Fruit fly (Drosophila melanogaster) whole organism, adult: ENCODE results near the gene CG33306.

Source experiments
- CG11617 ChIP-seq: fragments of 200-800 bp; sonication (Bioruptor generic); optimal IDR thresholded peaks from 2 replicates; lab custom pipeline; 2017; ENCODE audit warnings: mild to moderate bottlenecking, missing biosample characterization, missing genetic modification reagents, missing genetic modification characterization
- CG12768 ChIP-seq: fragments of 200-800 bp; sonication (Bioruptor generic); optimal IDR thresholded peaks from 2 replicates; lab custom pipeline; 2017; ENCODE audit warnings: missing biosample characterization, missing genetic modification characterization, mild to moderate bottlenecking, moderate library complexity, missing genetic modification reagents
- CG14711 ChIP-seq: fragments of 200-800 bp; sonication (Bioruptor generic); optimal IDR thresholded peaks from 2 replicates; lab custom pipeline; 2018; ENCODE audit warnings: missing biosample characterization, mild to moderate bottlenecking, missing genetic modification characterization, moderate library complexity
- CG1620 ChIP-seq: fragments of 200-800 bp; sonication (Bioruptor generic); optimal IDR thresholded peaks from 2 replicates; lab custom pipeline; 2016; ENCODE audit warnings: missing biosample characterization, missing genetic modification characterization
- CG33017 ChIP-seq: fragments of 200-800 bp; sonication (Bioruptor generic); optimal IDR thresholded peaks from 2 replicates; lab custom pipeline; 2018; ENCODE audit warnings: missing biosample characterization, mild to moderate bottlenecking, missing genetic modification characterization, moderate library complexity
- CG5204 ChIP-seq: fragments of 200-800 bp; sonication (Bioruptor generic); optimal IDR thresholded peaks from 2 replicates; lab custom pipeline; 2016; ENCODE audit warnings: missing biosample characterization, missing genetic modification characterization
- CG7045 ChIP-seq: fragments of 200-800 bp; sonication (Bioruptor generic); optimal IDR thresholded peaks from 2 replicates; lab custom pipeline; 2017; ENCODE audit warnings: missing biosample characterization, mild to moderate bottlenecking, missing genetic modification characterization
- CG7101 ChIP-seq: fragments of 200-800 bp; sonication (Bioruptor generic); optimal IDR thresholded peaks from 2 replicates; lab custom pipeline; 2018; ENCODE audit warnings: missing biosample characterization, mild to moderate bottlenecking, missing genetic modification characterization, moderate library complexity
- Clk ChIP-seq: fragments of 200-800 bp; sonication (Bioruptor generic); optimal IDR thresholded peaks from 2 replicates; lab custom pipeline; 2017; ENCODE audit warnings: missing biosample characterization, missing genetic modification characterization
- Crg-1 ChIP-seq: fragments of 200-800 bp; sonication (Bioruptor generic); optimal IDR thresholded peaks from 2 replicates; lab custom pipeline; 2016; ENCODE audit warnings: missing biosample characterization, missing genetic modification characterization
- Hr96 ChIP-seq: fragments of 200-800 bp; sonication (Bioruptor generic); optimal IDR thresholded peaks from 2 replicates; lab custom pipeline; 2016; ENCODE audit warnings: missing biosample characterization, missing genetic modification characterization
- Mnt ChIP-seq: fragments of 200-800 bp; sonication (Bioruptor generic); optimal IDR thresholded peaks from 2 replicates; lab custom pipeline; 2016; ENCODE audit warnings: missing biosample characterization, mild to moderate bottlenecking, missing genetic modification characterization
- bab1 ChIP-seq: fragments of 200-800 bp; sonication (Bioruptor generic); optimal IDR thresholded peaks from 3 replicates; lab custom pipeline; 2019; ENCODE audit warnings: missing biosample characterization, mild to moderate bottlenecking, missing genetic modification characterization, moderate library complexity
- cic ChIP-seq: fragments of 200-800 bp; sonication (Bioruptor generic); optimal IDR thresholded peaks from 2 replicates; lab custom pipeline; 2017; ENCODE audit warnings: missing biosample characterization, mild to moderate bottlenecking, missing genetic modification characterization, moderate library complexity
- cnc ChIP-seq, 2 experiments: fragments of >200 bp; optimal IDR thresholded peaks; 2 replicates each; lab custom pipeline; 2017
- kay ChIP-seq: fragments of 200-800 bp; sonication (Bioruptor generic); peaks from one replicate; lab custom pipeline; 2016; ENCODE audit warnings: missing biosample characterization, missing genetic modification characterization, borderline replicate concordance
- ovo ChIP-seq: fragments of 200-800 bp; sonication (Bioruptor generic); optimal IDR thresholded peaks from 2 replicates; lab custom pipeline; 2016; ENCODE audit warnings: missing biosample characterization, missing genetic modification characterization
- pad ChIP-seq: fragments of 200-800 bp; sonication (Bioruptor generic); optimal IDR thresholded peaks from 3 replicates; lab custom pipeline; 2017; ENCODE audit warnings: missing biosample characterization, missing genetic modification characterization, mild to moderate bottlenecking, moderate library complexity, missing genetic modification reagents
- tj ChIP-seq: fragments of 200-800 bp; sonication (Bioruptor generic); optimal IDR thresholded peaks from 3 replicates; lab custom pipeline; 2017; ENCODE audit warnings: missing biosample characterization, mild to moderate bottlenecking, missing genetic modification characterization, moderate library complexity
- toe ChIP-seq: fragments of 200-800 bp; sonication (Bioruptor generic); optimal IDR thresholded peaks from 2 replicates; lab custom pipeline; 2016; ENCODE audit warnings: missing biosample characterization, missing genetic modification characterization

Gene CG33306

DNA sequence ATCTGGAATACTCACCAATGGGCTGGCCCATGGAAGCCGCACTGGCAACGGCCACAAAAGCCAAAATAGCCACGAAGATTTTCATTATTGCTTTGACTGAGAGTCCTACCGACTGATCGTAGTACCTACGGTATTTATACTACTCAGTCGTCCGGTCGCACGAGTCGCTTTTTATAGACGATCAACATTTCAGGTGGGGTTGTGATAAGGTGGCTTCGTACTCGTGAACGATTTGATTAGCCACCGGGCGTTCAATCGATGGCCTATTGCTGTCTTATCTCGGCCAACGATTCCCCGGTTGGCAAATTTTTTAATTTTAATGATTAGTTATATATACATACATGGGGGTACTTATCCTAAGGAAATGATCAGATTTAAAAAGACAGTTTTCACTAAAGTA lies 1.6 kb upstream of the CG33306 start, which contains the start of gene CG8997:
Gene CG8997 (minus strand): TSS at position 148 of the 400 bp plus-strand sequence.
- TF ChIP-seq Clk (GFP tag; lab: Kevin White, UChicago) = no peak
- no peak for TF ChIP-seq Hr96 (GFP tag; lab: Kevin White, UChicago)
- peak; percentile 1 for TF ChIP-seq CG12768 (GFP tag; lab: Kevin White, UChicago)
- peak; percentile 75 for TF ChIP-seq kay (GFP tag; lab: Kevin White, UChicago)
- TF ChIP-seq pad = no peak
- TF ChIP-seq Mnt (GFP tag; lab: Kevin White, UChicago) = peak; percentile 23

DNA sequence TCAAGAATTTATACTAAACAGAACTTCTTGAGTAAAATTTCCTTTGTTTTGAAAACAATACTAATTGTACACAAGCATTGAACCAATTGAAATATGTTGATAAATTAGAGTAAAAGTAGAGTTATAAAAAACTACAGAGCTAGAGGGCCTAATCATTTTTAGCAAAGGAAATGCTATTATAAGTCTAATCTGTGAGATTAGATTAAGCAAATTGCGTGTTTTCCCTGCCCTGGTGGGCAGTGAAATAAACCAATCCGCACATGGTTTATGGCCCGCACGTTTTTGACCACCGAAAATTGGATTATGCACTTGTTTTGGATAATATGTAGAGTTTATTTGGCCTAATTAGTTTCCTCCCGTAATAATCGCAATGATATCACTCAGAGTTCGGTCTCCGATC lies 970 bp downstream of the CG33306 start:
- TF ChIP-seq kay (GFP tag; lab: Kevin White, UChicago) (no peak), ovo (GFP tag; lab: Kevin White, UChicago) (no peak)

DNA sequence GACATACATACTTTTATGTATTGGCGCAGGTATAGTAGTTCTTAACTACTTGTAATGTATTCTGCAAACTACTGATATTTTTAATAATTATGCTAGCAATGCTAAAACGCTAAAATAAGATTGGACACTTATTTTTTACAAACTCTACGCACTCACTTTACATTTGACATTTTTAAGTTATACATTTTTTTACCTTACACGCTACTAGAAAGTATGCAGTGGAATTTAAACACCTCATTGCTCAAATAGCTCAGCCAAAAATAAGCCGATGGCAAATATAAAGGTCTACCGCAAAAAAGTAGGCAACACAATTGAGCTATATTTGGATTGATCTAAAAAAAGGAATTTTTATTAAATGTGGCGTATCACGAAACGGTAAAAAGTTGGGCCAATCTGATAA lies 1.5 kb downstream of the CG33306 start:
- TF ChIP-seq CG33017 (tag; lab: Kevin White, UChicago) (no peak), CG1620 (GFP tag; lab: Kevin White, UChicago) (no peak), cnc (optimal IDR thresholded peaks at IDR 0.05; lab: Kevin White, UChicago) (no peak), ovo (GFP tag; lab: Kevin White, UChicago) (no peak), kay (GFP tag; lab: Kevin White, UChicago) (no peak), CG7101 (tag; lab: Kevin White, UChicago) (no peak), CG14711 (tag; lab: Kevin White, UChicago) (no peak), CG11617 (GFP tag; lab: Kevin White, UChicago) (no peak), Clk (GFP tag; lab: Kevin White, UChicago) (no peak), CG7045 (GFP tag; lab: Kevin White, UChicago) (no peak), Hr96 (GFP tag; lab: Kevin White, UChicago) (no peak), bab1 (GFP tag; lab: Kevin White, UChicago) (no peak), tj (GFP tag; lab: Kevin White, UChicago) (no peak), CG5204 (GFP tag; lab: Kevin White, UChicago) (no peak), pad (no peak), toe (no peak)

DNA sequence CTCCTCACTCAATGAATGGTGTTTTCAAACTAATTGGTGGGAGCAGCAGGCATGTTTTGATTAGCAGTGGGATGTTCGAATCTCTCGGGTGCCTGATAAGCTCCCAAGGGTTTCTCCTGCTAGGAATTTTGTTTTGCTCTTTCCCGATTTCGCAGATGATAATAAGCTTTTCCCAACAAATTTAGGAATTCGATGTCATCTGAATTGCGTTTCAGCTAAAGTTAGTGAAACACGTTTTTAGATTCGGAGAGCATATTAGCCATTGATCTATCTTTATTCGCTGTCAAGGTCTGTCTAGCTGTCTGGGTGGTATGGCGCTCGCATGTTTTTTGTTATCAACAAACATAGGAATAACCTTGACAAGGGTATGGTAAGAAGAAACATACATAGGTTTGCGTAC lies 2.0 kb downstream of the CG33306 start, which contains the start of gene CG33307:
Gene CG33307 (minus strand): TSS at position 13 of the 400 bp plus-strand sequence.
- TF ChIP-seq CG12768 (GFP tag; lab: Kevin White, UChicago) (no peak), Crg-1 (no peak), toe (no peak), CG5204 (GFP tag; lab: Kevin White, UChicago) (no peak), cnc (optimal IDR thresholded peaks at IDR 0.05; lab: Kevin White, UChicago) (no peak), pad (no peak)

DNA sequence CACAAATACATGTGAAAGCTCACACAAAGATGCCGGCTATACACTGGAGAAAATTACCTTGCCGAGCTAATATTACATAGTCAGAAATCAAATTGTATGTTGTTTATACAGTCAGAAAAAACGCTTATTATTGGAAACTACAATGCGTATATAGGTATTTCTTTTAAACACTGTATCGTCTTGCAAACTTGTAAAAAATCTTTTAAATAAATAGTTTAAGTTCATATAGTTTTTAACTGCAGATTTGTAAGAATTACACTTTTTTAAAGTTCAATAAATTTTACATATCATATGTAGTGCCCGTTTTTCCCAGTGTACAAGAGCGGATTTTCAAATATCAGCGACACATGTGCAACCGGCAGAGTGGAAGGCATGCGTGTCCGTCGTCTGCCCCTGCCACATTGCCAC lies 3.8 kb downstream of the CG33306 start:
- peak; percentile 81 for TF ChIP-seq kay (GFP tag; lab: Kevin White, UChicago)
- TF ChIP-seq CG11617 (GFP tag; lab: Kevin White, UChicago) = peak; percentile 37
- TF ChIP-seq Mnt (GFP tag; lab: Kevin White, UChicago) = no peak
- TF ChIP-seq pad = no peak
- TF ChIP-seq CG7045 (GFP tag; lab: Kevin White, UChicago) = peak; percentile 31
- TF ChIP-seq CG5204 (GFP tag; lab: Kevin White, UChicago) = peak; percentile 38
- TF ChIP-seq cnc (optimal IDR thresholded peaks at IDR 0.05; lab: Kevin White, UChicago) = no peak
- peak; percentile 2 for TF ChIP-seq Hr96 (GFP tag; lab: Kevin White, UChicago)
- TF ChIP-seq bab1 (GFP tag; lab: Kevin White, UChicago) = peak; percentile 68
- TF ChIP-seq CG1620 (GFP tag; lab: Kevin White, UChicago) = peak; percentile 22
- TF ChIP-seq Clk (GFP tag; lab: Kevin White, UChicago) = no peak
- no peak for TF ChIP-seq tj (GFP tag; lab: Kevin White, UChicago)
- TF ChIP-seq CG33017 (tag; lab: Kevin White, UChicago) = peak; percentile 29
- TF ChIP-seq CG14711 (tag; lab: Kevin White, UChicago) = peak; percentile 40
- TF ChIP-seq CG7101 (tag; lab: Kevin White, UChicago) = peak; percentile 31
- no peak for TF ChIP-seq CG12768 (GFP tag; lab: Kevin White, UChicago)
- TF ChIP-seq toe = peak; percentile 8
- no peak for TF ChIP-seq Crg-1

DNA sequence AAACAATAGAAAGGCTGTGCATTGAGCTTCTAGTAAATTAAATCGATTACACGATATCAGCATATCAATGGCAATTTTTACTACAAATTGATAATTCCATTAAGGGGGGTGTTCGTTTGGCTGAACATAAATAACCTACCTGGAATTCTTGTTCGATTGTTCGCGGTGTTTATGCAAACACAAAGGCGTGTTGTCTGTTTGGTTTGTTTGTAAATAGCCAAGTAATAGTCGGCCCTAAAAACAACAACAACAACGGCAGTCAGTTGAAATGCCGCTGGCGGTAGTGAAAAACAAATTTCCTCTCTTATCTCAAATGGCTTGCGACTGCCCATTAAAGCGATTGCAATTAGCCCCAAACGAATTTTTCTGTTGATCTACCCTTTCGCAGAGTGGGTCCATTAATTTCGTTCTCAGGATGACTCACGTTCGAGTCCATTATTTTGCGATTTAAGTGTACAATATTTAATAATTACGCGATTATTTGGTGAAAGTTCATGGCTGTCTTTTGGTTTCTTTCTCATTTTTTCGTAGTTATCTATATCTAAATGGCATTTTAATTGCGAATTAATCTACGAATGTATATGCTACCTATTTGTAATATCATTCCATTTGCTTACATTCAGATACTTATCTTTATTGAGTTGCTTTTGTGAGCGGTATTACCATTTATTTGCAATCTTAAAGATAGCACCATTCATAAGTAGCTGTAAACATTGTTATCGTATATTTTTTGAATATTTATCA lies 4.7 kb downstream of the CG33306 start:
- peak; percentile 10 for TF ChIP-seq CG5204 (GFP tag; lab: Kevin White, UChicago)
- no peak for TF ChIP-seq CG1620 (GFP tag; lab: Kevin White, UChicago)
- no peak for TF ChIP-seq bab1 (GFP tag; lab: Kevin White, UChicago)
- peak; percentile 78 for TF ChIP-seq CG33017 (tag; lab: Kevin White, UChicago)
- peak; percentile 43 for TF ChIP-seq Clk (GFP tag; lab: Kevin White, UChicago)
- no peak for TF ChIP-seq cnc (optimal IDR thresholded peaks at IDR 0.05; lab: Kevin White, UChicago)
- TF ChIP-seq CG12768 (GFP tag; lab: Kevin White, UChicago) = peak; percentile 55
- TF ChIP-seq CG11617 (GFP tag; lab: Kevin White, UChicago) = peak; percentile 71
- TF ChIP-seq cic = peak; percentile 93
- peak; percentile 84 for TF ChIP-seq kay (GFP tag; lab: Kevin White, UChicago)
- TF ChIP-seq tj (GFP tag; lab: Kevin White, UChicago) = no peak
- peak; percentile 50 for TF ChIP-seq CG7101 (tag; lab: Kevin White, UChicago)
- TF ChIP-seq Mnt (GFP tag; lab: Kevin White, UChicago) = no peak
- no peak for TF ChIP-seq CG14711 (tag; lab: Kevin White, UChicago)
- peak; percentile 32 for TF ChIP-seq pad
- peak; percentile 4 for TF ChIP-seq Crg-1
- peak; percentile 71 for TF ChIP-seq CG7045 (GFP tag; lab: Kevin White, UChicago)
